Worm (Caenorhabditis elegans) whole organism, L1 larva: Measurements from ENCODE around the gene C36B7.2.

Experiments used
- dpl-1 ChIP-seq, 3 experiments: fragments of 150-350 bp in 2 of 3; sonication (generic microtip) in 1 of 3; optimal IDR thresholded peaks; 2 replicates each; lab custom pipeline; 2014 to 2017; ENCODE audit warnings: missing biosample characterization in 3 of 3, missing genetic modification characterization in 3 of 3, missing genetic modification reagents in 3 of 3
- nhr-11 ChIP-seq: fragments of 150-350 bp; optimal IDR thresholded peaks from 2 replicates; lab custom pipeline; 2014; ENCODE audit warnings: missing biosample characterization, missing genetic modification characterization
- nhr-19 ChIP-seq: fragments of 200-800 bp; sonication (Bioruptor generic); conservative IDR thresholded peaks from 2 replicates; pipeline ENCODE4 v1.3.6; 2022; ENCODE audit warnings: missing genetic modification characterization, missing compliant biosample characterization
- zag-1 ChIP-seq: fragments of 150-350 bp; optimal IDR thresholded peaks from 2 replicates; lab custom pipeline; 2014; ENCODE audit warnings: missing biosample characterization, missing genetic modification characterization

- TF ChIP-seq dpl-1 (GFP tag; optimal IDR thresholded peaks at IDR 0.05; lab: Kevin White, UChicago) = no peak
- TF ChIP-seq zag-1 (tag; lab: Kevin White, UChicago) = no peak
- TF ChIP-seq nhr-19 = no peak
- no peak for TF ChIP-seq nhr-11 (tag; lab: Kevin White, UChicago)
Measured at ce11 chrX:7129460-7129859, 23.3 kb downstream of the C36B7.2 start.
